Fruit fly (Drosophila melanogaster): ENCODE results near the gene Ac76E.

Ac76E gene

dm6 chr3L:20002482-20003234 is 63.6 kb downstream of the Ac76E start, which contains the start of gene CG7668 (continued):
- TF ChIP-seq salr (GFP tag; optimal IDR thresholded peaks at IDR 0.05) (peak in 1 of 2 experiments; percentile 80), fd59A (GFP tag; optimal IDR thresholded peaks at IDR 0.05) (peak; percentile 79), Eip78C (GFP tag) (peak; percentile 97), Smox (GFP tag; optimal IDR thresholded peaks at IDR 0.05) (peak; percentile 92), svp (GFP tag) (no peak), Ets21C (GFP tag; optimal IDR thresholded peaks at IDR 0.05) (peak; percentile 88), Eip75B (GFP tag; optimal IDR thresholded peaks at IDR 0.05) (peak; percentile 92), Hr39 (GFP tag; optimal IDR thresholded peaks at IDR 0.05) (peak; percentile 92), CG15336 (GFP tag; IDR thresholded peaks at IDR 0.05) (peak; percentile 92), ss (GFP tag; optimal IDR thresholded peaks at IDR 0.05) (peak; percentile 80 to 88)

dm6 chr3L:20003235-20003493 is 64.1 kb downstream of the Ac76E start:
- TF ChIP-seq lz (GFP tag; optimal IDR thresholded peaks at IDR 0.05) (no peak), Blimp-1 (GFP tag; optimal IDR thresholded peaks at IDR 0.05) (no peak), fd85E (GFP tag; optimal IDR thresholded peaks at IDR 0.05) (no peak), CG10669 (GFP tag; optimal IDR thresholded peaks at IDR 0.05) (peak; percentile 0)

dm6 chr3L:20004442-20004869 is 65.4 kb downstream of the Ac76E start:
- TF ChIP-seq Eip78C (GFP tag) (peak; percentile 61), CG8319 (GFP tag; optimal IDR thresholded peaks at IDR 0.05) (no peak), CG6854 (GFP tag; optimal IDR thresholded peaks at IDR 0.05) (no peak)

- TF ChIP-seq CG4318 (GFP tag; optimal IDR thresholded peaks at IDR 0.05) (no peak), CG8319 (GFP tag; optimal IDR thresholded peaks at IDR 0.05) (no peak), CG3032 (tag; optimal IDR thresholded peaks at IDR 0.05) (no peak), CG6792 (GFP tag; optimal IDR thresholded peaks at IDR 0.05) (no peak), CG6163 (GFP tag; IDR thresholded peaks at IDR 0.05) (no peak)
Observed at dm6 chr3L:20005033-20005782, 66.1 kb downstream of the Ac76E start, which contains the start of gene kug. TSS of gene kug (plus strand) at chr3L:20005301.

- TF ChIP-seq fkh (GFP tag; optimal IDR thresholded peaks at IDR 0.05) (peak; percentile 87), Gug (GFP tag; IDR thresholded peaks at IDR 0.05) (no peak)
Observed at dm6 chr3L:20006269-20007265, 67.5 kb downstream of the Ac76E start.

All from whole organism, prepupa.